Fruit fly (Drosophila melanogaster): ENCODE measurements around the gene Prps.

Prps gene

DNA sequence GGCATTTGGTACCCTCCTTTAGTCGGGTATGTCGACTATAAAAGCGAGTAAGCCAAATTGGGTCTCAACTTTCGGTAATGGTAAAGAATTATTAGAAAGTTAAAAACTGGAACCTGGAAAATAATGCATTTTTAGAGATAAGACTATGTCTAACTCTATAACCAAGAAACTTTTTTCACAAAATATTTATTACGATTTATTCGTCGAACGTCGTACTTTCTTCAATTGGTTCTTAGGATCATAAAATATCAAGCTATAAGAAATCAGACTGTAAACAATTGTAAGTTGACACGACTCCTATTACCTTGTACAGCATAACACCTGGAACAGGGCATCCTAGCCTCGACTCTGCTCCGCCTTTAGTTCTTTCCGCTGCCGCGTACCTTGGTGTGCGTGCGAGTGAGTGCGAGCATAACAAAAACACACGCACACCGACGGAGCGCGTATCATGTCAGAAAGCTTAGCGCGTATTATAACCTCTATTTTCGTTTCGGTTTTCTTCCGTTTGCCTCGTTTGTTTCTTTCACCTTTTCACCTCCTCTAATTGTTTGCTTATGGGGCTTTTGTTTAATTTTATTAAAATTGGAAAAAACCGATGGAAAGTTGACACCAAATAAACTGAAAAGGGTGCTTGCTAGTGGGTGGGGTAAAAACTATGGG lies 3.5 kb downstream of the Prps start:
- TF ChIP-seq CG17801 (GFP tag; optimal IDR thresholded peaks at IDR 0.05; ENCODE audit: partially characterized antibody) = peak; percentile 41

DNA sequence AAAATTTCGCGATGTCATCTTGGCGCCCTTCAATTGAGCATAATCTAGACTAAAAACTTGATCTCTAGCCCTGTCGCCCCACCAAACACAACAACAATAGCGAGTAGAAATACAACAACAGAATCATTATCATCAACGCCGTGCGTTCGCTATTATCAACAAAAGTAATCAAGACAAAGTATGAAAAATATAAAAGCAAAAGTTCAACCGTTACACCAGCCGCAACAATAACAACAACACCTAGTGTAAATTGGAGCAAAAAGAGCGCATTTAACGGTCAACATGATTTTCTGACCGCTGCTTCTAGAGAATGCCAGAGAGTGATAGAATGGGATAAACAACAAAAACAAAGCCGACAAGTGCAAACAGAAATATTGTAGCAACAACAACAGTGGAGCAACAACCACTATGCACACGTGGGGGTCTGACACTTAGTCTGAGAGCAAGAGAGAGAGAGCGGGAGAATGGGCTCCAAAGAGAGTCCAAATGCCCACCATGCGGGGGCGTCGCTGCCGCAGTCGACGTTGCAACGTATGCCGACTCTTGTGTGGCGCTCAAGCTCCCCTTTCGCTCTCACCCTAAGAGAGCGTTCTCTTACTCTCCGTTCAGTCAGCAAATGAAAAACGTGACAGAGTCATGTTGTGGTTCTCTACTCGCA lies 4.1 kb downstream of the Prps start:
- peak; percentile 43 for TF ChIP-seq CG17801 (GFP tag; optimal IDR thresholded peaks at IDR 0.05; ENCODE audit: partially characterized antibody)

DNA sequence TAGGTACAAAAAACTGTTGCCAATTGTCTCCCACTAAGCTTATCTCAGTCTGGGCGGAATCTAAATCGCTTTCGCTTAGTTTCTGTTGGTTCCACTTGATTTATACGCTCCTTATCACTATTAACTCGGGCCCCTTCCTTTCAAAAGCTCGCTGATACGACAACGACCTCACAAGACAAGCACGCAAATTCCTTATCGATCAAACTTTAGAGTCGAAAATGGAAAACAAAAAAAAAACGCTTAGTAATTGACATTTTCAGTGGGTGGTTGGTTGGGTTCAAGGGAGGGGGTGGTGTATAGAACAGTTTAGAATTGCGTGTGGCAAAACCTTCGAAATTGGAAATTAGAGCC lies 5.0 kb downstream of the Prps start:
- TF ChIP-seq CG17801 (GFP tag; optimal IDR thresholded peaks at IDR 0.05; ENCODE audit: partially characterized antibody) = no peak

DNA sequence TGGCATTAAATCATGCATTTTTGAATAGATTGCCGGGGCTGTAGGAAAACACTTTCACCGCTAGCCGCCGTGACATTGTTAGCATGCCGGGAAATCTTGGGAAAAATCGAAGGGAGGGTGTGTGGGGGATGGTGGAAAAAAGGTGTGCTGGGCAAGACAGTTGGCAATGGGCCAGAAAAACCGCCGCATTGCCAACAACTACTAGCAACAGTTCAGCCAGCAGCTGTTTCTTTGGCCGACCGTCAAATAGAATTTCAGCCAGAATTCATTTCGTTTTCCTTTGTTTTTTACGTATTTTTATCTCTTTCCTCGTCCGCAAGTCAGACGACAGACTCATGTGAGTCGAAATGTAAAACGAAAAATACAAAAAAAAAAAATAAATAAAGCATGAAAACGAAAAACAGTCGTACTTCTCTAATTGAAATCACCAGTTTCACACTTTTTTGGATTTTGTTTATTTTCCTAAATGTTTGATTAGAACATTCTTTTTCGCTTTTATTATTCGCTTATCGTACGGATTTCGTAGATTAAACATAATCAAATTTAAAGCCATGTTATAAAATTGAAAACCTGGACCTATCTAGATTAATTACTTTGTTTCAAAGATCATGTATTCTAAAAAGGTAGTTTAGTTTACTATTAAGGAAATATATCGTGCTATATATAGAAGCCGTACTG lies 5.6 kb downstream of the Prps start:
- no peak for TF ChIP-seq CG17801 (GFP tag; optimal IDR thresholded peaks at IDR 0.05; ENCODE audit: partially characterized antibody)

DNA sequence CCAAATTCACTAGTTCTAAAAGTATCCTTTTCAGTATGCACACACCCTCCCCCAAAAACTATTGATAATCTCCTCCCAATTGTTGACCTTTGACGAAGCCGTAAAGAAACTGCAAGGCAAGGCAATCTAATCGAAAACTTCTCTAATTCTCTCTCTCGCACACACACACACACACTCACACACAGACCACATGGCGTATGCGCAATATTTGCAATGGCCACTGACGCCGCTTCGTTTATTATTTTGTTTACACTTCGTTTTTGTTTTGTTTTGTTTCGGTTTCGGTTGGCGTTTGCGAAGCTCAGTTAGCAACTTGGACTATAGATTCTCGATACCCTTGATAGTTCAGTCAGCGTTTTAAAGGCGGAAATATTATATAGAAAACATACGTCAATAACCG lies 6.7 kb downstream of the Prps start:
- no peak for TF ChIP-seq CG17801 (GFP tag; optimal IDR thresholded peaks at IDR 0.05; ENCODE audit: partially characterized antibody)

DNA sequence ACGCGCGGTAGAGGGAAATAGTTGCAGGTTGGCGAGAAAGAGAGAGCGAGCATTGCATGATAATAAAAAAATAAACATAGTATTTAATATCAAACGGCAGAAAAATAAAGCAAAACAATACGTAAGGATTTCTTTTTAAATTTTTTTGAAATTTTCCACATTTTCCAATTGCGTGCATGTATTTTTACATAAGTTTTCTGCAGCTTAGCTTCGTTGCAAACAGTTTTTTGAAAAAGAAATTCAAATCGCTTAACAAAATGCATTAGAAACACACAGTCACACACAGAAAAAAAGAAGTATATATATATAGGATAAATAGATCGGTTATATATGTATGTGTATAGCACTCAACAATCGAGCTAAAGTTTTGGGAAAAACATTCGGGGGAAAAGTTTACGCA lies 7.8 kb downstream of the Prps start:
- no peak for TF ChIP-seq CG17801 (GFP tag; optimal IDR thresholded peaks at IDR 0.05; ENCODE audit: partially characterized antibody)

DNA sequence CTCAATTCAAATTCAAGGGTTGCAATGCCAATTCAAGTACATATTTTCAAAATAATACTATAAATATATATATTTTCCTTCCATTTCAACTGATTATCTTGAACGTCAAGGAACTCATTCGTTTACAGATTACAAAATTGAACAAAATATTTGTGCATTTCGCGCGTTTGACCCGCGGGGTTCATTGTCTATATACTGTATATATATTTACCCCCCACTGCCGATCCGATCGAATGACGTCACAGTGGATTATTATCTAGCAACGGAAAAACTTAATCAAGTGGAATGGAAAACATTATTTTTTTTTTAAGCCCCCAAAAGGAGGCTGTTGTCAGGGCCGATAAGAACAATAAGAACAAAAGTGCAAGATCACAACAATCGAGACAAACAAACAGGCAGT lies 9.0 kb downstream of the Prps start:
- no peak for TF ChIP-seq CG17801 (GFP tag; optimal IDR thresholded peaks at IDR 0.05; ENCODE audit: partially characterized antibody)

DNA sequence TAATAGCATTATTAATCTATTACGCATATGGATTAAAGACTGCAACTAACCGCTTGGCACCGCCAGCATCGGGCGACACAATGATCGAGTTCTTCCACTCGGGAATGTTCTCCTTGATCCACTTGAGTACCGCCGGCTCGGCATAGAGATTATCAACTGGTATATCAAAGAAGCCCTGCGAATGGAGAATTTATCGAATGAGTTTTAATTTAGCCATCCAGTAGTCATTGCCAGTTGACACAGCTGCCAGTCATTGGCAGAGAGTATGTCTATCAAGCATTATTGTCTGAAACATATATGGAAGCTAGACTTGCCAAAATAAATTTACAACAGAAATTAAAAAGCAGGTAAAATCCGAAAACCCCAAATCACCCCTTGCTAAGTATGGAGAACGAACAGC lies 11.6 kb downstream of the Prps start, which contains the start of gene CG16719:
TSS of gene CG16719 (plus strand) at position 301 of the 400 bp plus-strand sequence.
- TF ChIP-seq CG17801 (GFP tag; optimal IDR thresholded peaks at IDR 0.05; ENCODE audit: partially characterized antibody) = no peak

DNA sequence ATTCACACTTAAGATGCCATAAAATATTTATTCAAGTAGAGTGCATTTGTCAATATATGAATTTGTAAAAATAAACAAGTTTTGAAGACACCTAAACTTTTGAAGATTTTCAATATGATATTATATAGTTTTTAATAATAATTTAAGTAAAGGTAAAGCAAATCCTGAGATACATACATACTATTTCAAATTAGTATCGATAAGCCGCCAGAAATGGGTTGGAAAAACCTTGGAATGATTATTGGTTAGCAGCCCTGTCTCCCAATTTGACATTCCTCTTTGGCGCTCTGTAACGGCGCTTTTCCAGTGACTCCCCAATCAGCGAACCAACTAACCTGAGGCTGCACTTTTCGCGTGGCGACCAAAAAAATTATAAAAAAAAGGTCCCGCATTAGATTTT lies 15.5 kb downstream of the Prps start, which contains the start of gene alphaTub67C:
TSS of gene alphaTub67C (plus strand) at position 301 of the 400 bp plus-strand sequence.
- TF ChIP-seq CG17801 (GFP tag; optimal IDR thresholded peaks at IDR 0.05; ENCODE audit: partially characterized antibody) = no peak

DNA sequence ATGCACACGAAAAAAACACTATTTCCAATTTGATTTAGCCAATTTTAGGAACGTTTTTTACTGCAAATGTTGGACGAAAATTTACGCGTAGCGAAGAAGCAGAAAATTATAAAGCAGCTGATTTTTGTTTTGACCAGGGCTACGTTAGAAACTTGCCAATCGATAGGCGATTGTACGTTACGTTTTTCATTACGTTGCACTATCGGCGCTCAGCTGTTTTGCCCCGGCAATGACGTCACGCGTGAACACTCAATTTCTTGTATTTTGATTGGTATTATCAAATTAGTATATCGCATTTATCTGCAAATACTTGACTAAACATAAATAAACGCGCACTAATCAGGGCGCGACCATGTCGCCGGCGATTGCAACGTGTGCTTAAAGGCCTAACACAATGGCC lies 17.5 kb downstream of the Prps start, which contains the start of the genes fry and CG16717:
TSS of gene fry (minus strand) at position 110 of the 400 bp plus-strand sequence.
TSS of gene CG16717 (plus strand) at position 208 of the 400 bp plus-strand sequence.
- peak; percentile 57 for TF ChIP-seq CG17801 (GFP tag; optimal IDR thresholded peaks at IDR 0.05; ENCODE audit: partially characterized antibody)

DNA sequence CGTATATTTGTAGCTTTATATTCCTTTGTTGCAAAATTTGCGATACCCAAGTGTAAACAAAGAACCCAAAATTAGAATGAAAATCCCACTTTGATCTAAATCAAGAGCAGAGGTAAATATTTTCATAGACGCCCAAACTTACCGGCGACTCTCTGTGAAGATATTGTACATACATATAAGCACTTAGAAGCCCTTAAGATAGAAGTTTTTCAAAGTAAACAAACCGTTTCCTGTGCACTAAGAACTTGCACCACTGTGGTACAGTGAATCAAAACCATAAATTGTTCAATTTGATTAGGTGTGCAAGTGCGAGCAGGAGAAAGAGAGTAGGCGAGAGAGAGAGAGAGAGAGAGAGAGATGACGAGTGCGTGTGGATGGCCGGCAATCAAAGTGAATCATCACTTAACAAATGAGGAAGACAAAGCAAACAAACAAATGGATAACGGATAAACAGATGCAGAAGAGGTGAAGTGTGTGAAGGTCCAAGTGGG lies 18.4 kb downstream of the Prps start:
- TF ChIP-seq CG17801 (GFP tag; optimal IDR thresholded peaks at IDR 0.05; ENCODE audit: partially characterized antibody) = no peak

DNA sequence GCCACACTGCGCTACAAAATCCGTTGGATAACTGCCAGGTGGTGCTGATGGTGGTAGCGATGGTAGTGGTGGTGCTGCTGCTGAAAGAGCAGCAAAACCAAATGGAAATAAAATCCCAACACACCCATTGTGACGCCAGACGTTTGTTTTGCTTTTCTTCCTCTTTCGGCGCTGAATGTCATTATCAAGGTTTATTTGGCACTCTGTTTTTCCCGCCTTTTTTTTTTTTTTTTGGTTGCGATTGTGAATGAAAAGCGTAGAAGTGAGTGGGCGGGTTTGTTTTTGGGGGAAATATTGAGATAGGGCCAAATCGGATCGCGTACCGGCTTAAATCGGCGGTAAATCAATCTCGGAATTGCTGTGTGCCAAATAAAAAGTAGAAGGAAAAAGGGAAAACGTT lies 19.2 kb downstream of the Prps start:
- no peak for TF ChIP-seq CG17801 (GFP tag; optimal IDR thresholded peaks at IDR 0.05; ENCODE audit: partially characterized antibody)

DNA sequence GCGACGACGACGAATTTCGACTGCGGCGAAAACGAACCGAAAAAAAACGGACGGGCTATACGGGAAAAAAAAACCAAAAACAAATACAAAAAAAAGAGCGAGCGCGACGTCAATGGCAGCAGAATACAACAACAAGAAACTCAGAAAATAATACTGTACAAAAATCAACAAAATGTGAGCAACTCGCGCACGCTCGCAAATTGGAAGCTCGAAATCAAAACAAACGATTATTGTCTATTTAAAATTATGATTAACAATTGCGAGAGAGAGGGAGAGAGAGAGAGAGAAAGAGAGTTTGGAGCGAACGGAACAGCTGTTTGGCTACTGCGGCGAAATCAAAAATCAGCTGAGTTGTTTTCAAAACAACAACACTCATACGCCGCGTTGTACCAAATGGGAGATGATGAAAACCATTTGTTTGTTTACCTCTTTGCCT lies 21.0 kb downstream of the Prps start:
- peak; percentile 81 for TF ChIP-seq CG17801 (GFP tag; optimal IDR thresholded peaks at IDR 0.05; ENCODE audit: partially characterized antibody)

DNA sequence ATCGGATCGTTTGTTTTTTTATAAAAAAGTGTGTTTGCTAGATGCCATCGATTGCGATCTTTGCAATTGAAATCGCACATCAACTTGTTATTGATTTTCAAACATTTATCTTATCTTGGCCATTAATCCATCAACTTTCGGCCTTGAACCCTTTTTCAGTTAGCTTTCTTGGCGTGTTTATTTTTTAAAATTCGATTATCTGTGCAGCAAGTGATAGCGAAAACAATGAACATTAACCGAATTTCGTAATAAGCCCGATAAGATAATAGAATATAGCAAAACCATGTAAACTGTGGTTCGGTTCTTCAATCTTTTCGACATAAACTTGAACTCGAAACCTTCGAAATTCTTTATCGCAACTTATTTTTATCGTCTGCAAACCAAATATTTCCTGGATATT lies 22.2 kb downstream of the Prps start:
- TF ChIP-seq CG17801 (GFP tag; optimal IDR thresholded peaks at IDR 0.05; ENCODE audit: partially characterized antibody) = no peak

DNA sequence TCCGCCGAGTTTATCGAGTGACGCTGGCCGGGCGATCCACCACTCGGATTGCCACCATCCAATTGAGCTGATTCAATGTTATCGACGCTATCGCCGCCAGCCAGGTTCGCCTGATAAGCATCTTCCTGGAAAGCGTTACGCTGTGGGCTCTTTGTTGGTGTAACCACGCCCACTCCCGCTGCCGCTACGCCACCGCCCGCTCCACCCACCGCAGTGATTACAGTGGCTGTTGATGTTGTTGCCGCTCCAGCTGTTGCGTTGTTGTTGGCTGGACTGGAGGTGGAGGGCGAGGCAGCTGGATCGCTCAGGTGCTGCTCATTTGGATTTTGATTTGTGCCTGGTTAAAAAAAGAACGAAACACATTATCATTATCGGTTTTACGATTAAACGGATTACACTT lies 25.1 kb downstream of the Prps start:
- TF ChIP-seq CG17801 (GFP tag; optimal IDR thresholded peaks at IDR 0.05; ENCODE audit: partially characterized antibody) = no peak

DNA sequence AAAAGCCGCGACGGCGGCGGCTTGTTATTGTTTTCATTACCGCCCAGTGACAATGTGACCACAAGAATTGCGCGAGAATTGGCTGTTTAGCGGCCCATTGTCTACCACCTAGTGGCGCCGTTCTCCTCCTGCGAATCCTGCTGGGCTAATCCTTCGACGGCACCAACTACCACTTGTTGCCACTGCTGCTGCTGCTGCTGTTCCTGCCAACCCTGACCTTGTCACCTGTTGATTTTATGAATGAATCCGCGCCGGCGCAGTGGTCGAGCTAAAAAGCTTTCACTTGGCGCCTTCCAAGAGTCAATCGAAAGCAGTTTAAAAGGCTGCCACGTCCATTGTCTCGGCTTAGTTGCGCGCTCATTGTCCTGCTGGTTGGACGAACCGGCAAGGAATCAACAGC lies 52.7 kb downstream of the Prps start, which contains the start of gene CNMaR:
TSS of gene CNMaR (plus strand) at position 348 of the 400 bp plus-strand sequence.
- TF ChIP-seq CG17801 (GFP tag; optimal IDR thresholded peaks at IDR 0.05; ENCODE audit: partially characterized antibody) = no peak

Data from ovary, adult (tissue).